Fruit fly (Drosophila melanogaster): ENCODE data around the gene Edc3.

Gene Edc3

dm6 chr3L:17475979-17476393, 53.7 kb downstream of the Edc3 start, which contains the start of gene CG34250 (continued):
- TF ChIP-seq phol (tag; optimal IDR thresholded peaks at IDR 0.05) = peak; percentile 63
- TF ChIP-seq Nf-YA (GFP tag; IDR thresholded peaks at IDR 0.05) = no peak
- TF ChIP-seq CG4730 (GFP tag; IDR thresholded peaks at IDR 0.05) = no peak
- TF ChIP-seq sens-2 (GFP tag; IDR thresholded peaks at IDR 0.05) = no peak
- no peak for TF ChIP-seq ac (GFP tag; optimal IDR thresholded peaks at IDR 0.05)
- TF ChIP-seq CG3847 (GFP tag; IDR thresholded peaks at IDR 0.05) = no peak; the same call in 1 of the 2 replicates
- no peak for TF ChIP-seq dmrt11E (tag; optimal IDR thresholded peaks at IDR 0.05)
- TF ChIP-seq Usf (GFP tag; optimal IDR thresholded peaks at IDR 0.05) = no peak
- peak; percentile 56 for TF ChIP-seq CG10543 (GFP tag; optimal IDR thresholded peaks at IDR 0.05)
- TF ChIP-seq CG3995 (GFP tag; optimal IDR thresholded peaks at IDR 0.05) = peak; percentile 69
- peak; percentile 47 for TF ChIP-seq Xbp1 (GFP tag; optimal IDR thresholded peaks at IDR 0.05)
- no peak for TF ChIP-seq CG10321 (GFP tag; IDR thresholded peaks at IDR 0.05)
- no peak for TF ChIP-seq CG6765 (GFP tag; optimal IDR thresholded peaks at IDR 0.05)
- TF ChIP-seq croc (GFP tag; conservative IDR thresholded peaks at IDR 0.05) = no peak
- no peak for TF ChIP-seq CG10565 (GFP tag; optimal IDR thresholded peaks at IDR 0.05)
- no peak for TF ChIP-seq CkIIα-i1 (GFP tag; IDR thresholded peaks at IDR 0.05)
- TF ChIP-seq CG32767 (GFP tag; IDR thresholded peaks at IDR 0.05) = no peak
- no peak for TF ChIP-seq CG3407 (GFP tag; optimal IDR thresholded peaks at IDR 0.05)
- no peak for TF ChIP-seq Tbp (GFP tag; optimal IDR thresholded peaks at IDR 0.05)
- TF ChIP-seq CG1602 (GFP tag; optimal IDR thresholded peaks at IDR 0.05) = peak; percentile 48
- no peak for TF ChIP-seq CG33213 (GFP tag; optimal IDR thresholded peaks at IDR 0.05)
- TF ChIP-seq CG11247 (GFP tag; IDR thresholded peaks at IDR 0.05) = no peak
- TF ChIP-seq CG9215 (GFP tag; IDR thresholded peaks at IDR 0.05) = no peak
- TF ChIP-seq en (GFP tag; optimal IDR thresholded peaks at IDR 0.05) = no peak
- peak; percentile 28; the same call in 1 of the 2 replicates for TF ChIP-seq CG2129 (GFP tag; IDR thresholded peaks at IDR 0.05; ENCODE audit: partially characterized antibody)
- TF ChIP-seq Neu2 (GFP tag; optimal IDR thresholded peaks at IDR 0.05; ENCODE audit: borderline replicate concordance) = no peak
- peak; percentile 78 for TF ChIP-seq sens (GFP tag)
- TF ChIP-seq abd-A (tag; optimal IDR thresholded peaks at IDR 0.05) = no peak
- TF ChIP-seq bigmax (GFP tag; optimal IDR thresholded peaks at IDR 0.05) = no peak
- peak; percentile 63 for TF ChIP-seq Myb (GFP tag; optimal IDR thresholded peaks at IDR 0.05)
- TF ChIP-seq bbx (GFP tag; IDR thresholded peaks at IDR 0.05; ENCODE audit: partially characterized antibody) = peak; percentile 68
- TF ChIP-seq slbo (GFP tag; IDR thresholded peaks at IDR 0.05) = peak; percentile 47; the same call in 1 of the 2 replicates
- no peak for TF ChIP-seq trh (GFP tag; optimal IDR thresholded peaks at IDR 0.05)
- peak; percentile 59 for TF ChIP-seq CG13775 (GFP tag; optimal IDR thresholded peaks at IDR 0.05)
- TF ChIP-seq CG33557 (GFP tag; optimal IDR thresholded peaks at IDR 0.05) = no peak
- TF ChIP-seq CG1603 (tag; optimal IDR thresholded peaks at IDR 0.05) = peak; percentile 25
- no peak for TF ChIP-seq CG8478 (optimal IDR thresholded peaks at IDR 0.05)
- TF ChIP-seq Camta (GFP tag; optimal IDR thresholded peaks at IDR 0.05) = no peak
- TF ChIP-seq CG32532 (GFP tag; IDR thresholded peaks at IDR 0.05) = peak; percentile 51
- TF ChIP-seq dan (GFP tag; IDR thresholded peaks at IDR 0.05) = no peak
- TF ChIP-seq hbn (GFP tag; IDR thresholded peaks at IDR 0.05; ENCODE audit: partially characterized antibody) = peak; percentile 66; the same call in 1 of the 2 replicates
- TF ChIP-seq Opbp (GFP tag; IDR thresholded peaks at IDR 0.05; ENCODE audit: partially characterized antibody) = peak; percentile 75; the same call in 2 of the 3 replicates
- no peak for TF ChIP-seq otp (GFP tag; IDR thresholded peaks at IDR 0.05)
- peak; percentile 7 for TF ChIP-seq Six4 (GFP tag; optimal IDR thresholded peaks at IDR 0.05)
- TF ChIP-seq Doc2 (GFP tag; IDR thresholded peaks at IDR 0.05) = no peak
- no peak for TF ChIP-seq fd3F (GFP tag; optimal IDR thresholded peaks at IDR 0.05)
- TF ChIP-seq pita (GFP tag; optimal IDR thresholded peaks at IDR 0.05) = peak; percentile 71
- TF ChIP-seq CG14441 (GFP tag; IDR thresholded peaks at IDR 0.05) = no peak
- TF ChIP-seq lola (GFP tag; optimal IDR thresholded peaks at IDR 0.05) = peak in 1 of 3 experiments; percentile 6
- peak; percentile 53 for TF ChIP-seq Max (GFP tag; optimal IDR thresholded peaks at IDR 0.05)
- no peak for TF ChIP-seq Ravus (GFP tag; IDR thresholded peaks at IDR 0.05)
- TF ChIP-seq nerfin-2 (GFP tag; IDR thresholded peaks at IDR 0.05; ENCODE audit: partially characterized antibody) = peak; percentile 34; the same call in 1 of the 2 replicates
